Worm (Caenorhabditis elegans) whole organism, dauer: Measurements from ENCODE around the gene nas-18.
"Not testable (repeated sequence)": the region's sequence is repeated elsewhere in the genome, so short reads cannot be mapped to it uniquely, and the experiment has no call there.

Experiments used
- unc-62 ChIP-seq: sonication (generic microtip); optimal IDR thresholded peaks from 2 replicates; lab custom pipeline; 2017; ENCODE audit warnings: missing biosample characterization, missing genetic modification reagents, missing genetic modification characterization

The nas-18 gene

ce11 chrV:11396134-11396533 is at the start of gene nas-18:
Gene nas-18, plus strand, starts transcription at chrV:11396434.
- not testable (repeated sequence) for TF ChIP-seq unc-62 (GFP tag; lab: Kevin White, UChicago)

DNA sequence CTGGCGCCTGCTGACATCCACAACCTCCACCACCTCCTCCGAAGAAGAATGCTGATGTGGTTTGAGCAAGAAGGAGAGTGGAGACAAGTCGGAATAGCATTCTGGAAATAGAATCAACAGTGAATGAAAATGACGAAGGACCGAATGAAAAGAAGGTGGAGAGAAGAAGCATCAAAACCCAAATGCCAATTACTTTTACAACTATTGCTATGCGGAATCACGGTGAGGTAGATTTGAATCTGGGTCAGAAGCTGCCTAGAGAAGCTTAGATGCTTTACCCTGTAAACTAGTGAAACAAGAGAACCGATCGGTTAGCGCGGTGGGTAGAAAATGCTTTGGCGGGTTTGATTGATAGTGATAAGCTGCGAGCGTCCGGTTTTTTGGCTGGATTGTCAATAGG is 49.3 kb upstream of the nas-18 start, which contains the start of gene grl-7:
grl-7 (minus strand) TSS at position 101 of the 400 bp plus-strand sequence.
- no peak for TF ChIP-seq unc-62 (GFP tag; lab: Kevin White, UChicago)

- no peak for TF ChIP-seq unc-62 (GFP tag; lab: Kevin White, UChicago)
These were observed 45.0 kb upstream of the nas-18 start for ce11 chrV:11351263-11351662.

DNA sequence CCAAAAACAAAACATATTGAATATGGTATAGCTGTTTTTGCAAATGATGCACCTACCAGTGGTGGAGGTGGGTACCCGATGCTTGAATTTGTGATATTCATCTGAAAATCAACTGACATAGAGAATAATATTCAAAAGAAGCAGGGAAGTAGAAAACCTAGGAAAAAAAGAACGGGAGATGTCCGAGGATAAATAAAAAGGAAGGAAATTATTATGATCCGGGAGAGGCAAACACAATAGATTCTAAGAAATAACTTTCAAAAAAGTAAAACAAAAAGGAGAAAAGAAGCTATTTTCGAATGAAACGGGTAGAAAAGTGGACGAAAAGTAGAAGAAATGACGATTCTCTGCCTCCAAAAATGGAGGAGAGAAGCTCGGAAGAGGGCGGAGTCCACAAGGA is 43.3 kb upstream of the nas-18 start, which contains the start of gene npr-25:
npr-25 (minus strand) TSS at position 101 of the 400 bp plus-strand sequence.
- TF ChIP-seq unc-62 (GFP tag; lab: Kevin White, UChicago), result no peak

DNA sequence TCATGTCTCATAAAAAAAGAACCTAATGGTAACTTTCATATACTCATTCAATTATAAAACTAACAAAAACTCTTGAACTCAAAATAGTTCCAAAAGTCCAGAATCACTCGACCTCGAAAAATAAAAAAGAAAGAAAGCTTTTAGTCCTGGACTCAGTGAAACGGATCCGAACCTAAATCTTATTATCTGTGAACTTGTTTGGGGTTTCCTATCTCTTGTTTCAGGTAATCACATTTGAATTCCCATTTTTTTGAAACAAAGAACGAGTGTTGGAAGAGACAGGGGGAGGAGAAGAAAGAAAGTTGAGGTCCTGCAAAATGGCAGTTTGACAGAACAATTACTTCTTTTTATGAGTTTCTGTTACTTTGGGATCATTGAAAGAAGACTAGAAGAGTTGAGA is 42.0 kb upstream of the nas-18 start:
- no peak for TF ChIP-seq unc-62 (GFP tag; lab: Kevin White, UChicago)

DNA sequence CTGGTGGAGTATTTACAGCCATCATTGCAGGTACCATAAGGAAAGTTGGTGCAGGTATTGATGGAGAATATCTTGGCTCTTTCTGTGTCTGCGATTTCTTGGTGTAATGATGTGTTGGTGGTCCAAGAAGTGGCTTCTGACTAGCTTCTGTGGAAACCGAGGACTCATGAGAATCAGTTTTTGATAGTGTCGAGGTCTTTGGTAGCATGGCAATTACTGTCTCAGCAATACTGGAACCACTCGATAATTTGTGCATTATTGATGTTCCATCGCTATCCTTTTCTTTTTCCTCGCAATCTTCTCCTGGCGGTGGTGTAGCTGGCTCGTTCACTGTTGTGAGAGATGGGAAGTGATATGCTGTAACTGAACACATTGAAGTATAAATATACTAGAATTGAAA is 32.7 kb upstream of the nas-18 start:
- TF ChIP-seq unc-62 (GFP tag; lab: Kevin White, UChicago), result no peak

- no peak for TF ChIP-seq unc-62 (GFP tag; lab: Kevin White, UChicago)
These were observed 30.1 kb upstream of the nas-18 start, which contains the start of gene dop-5 for ce11 chrV:11366129-11366528. Gene dop-5, minus strand, starts transcription at chrV:11366229.

DNA sequence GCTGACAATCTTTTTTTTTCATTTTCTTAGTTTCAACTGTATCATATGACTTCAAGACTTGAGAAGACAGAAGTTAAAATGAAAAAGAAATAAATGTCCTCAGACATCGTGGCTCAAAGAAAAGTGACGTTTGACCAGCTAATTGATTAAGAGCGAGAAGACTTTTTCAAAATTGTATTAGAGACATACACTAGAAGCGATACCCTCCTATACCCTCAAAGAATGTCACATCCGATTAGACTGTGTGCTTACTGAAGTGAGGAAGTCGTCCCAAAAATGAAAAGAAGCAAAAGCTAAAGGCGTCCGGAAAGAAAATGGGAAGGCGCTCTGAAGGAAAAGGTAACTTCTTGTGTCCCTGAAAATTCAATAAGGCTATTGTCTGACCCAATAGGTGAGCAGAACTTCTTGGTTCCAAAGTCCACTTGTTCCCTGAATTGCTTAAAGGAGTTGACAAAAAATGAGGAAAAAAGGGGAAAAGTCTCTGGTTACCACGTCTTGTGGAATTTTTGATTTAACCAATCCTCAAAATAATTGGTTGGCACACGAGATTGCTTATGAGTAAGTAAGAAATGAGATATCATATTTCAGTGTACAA is 23.9 kb upstream of the nas-18 start:
- no peak for TF ChIP-seq unc-62 (GFP tag; lab: Kevin White, UChicago)

DNA sequence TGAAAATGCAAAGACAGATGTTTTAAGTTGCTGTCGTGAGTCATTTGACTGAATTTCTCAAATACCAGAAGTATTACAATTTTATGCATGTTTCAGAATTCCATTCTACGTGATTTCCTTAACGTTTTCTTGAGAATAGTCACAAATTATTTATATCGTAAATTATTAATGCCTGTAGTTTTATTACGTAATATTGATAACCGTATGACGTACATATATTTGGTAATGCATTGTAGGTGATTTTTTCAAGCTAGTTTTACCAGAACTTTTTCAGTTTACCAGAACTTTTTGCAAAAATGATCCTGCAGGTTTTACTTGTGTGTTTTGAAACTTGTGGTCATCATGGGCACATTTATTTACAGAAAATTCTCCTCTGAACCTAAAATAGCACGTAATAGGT is 22.3 kb upstream of the nas-18 start:
- TF ChIP-seq unc-62 (GFP tag; lab: Kevin White, UChicago), result no peak

DNA sequence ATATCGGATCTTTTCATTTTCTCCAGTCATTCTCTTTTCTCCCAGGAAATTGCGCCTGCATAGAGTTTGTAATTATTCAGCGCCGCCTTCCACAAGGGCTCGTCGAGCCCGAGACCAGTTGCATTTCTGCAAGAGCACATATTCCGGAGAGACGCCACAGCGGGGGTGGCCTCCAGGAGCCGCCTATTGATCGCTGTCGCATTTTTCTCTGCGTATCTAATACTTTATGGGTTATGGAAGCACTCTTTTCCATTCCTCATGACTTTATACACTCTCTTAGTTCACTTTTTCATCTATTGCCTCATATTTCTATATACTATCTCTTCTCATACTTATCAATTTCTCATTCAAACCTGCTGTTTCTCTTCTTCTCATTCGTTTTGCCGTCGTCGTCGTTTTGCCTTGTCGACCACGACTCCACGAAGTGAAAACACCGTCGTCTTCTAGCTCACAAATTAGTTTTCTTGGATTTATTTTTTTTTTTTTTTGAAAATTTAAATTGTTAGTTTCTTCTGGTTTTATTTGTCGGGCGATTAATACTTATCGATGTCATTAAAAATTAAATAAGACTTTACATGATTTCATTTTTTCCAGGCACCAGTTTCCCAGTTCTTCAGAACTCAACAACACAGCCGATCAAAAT is 21.0 kb upstream of the nas-18 start, which contains the start of gene cnb-1:
cnb-1 (plus strand) TSS at position 593 of the 643 bp plus-strand sequence.
- no peak for TF ChIP-seq unc-62 (GFP tag; lab: Kevin White, UChicago)

- no peak for TF ChIP-seq unc-62 (GFP tag; lab: Kevin White, UChicago)
These were observed 16.9 kb upstream of the nas-18 start for ce11 chrV:11379341-11379740.

ce11 chrV:11380571-11380970 is 15.7 kb upstream of the nas-18 start:
- no peak for TF ChIP-seq unc-62 (GFP tag; lab: Kevin White, UChicago)

ce11 chrV:11383032-11383431 is 13.2 kb upstream of the nas-18 start, which contains the start of gene F55C10.5:
Gene F55C10.5, plus strand, starts transcription at chrV:11383105.
- no peak for TF ChIP-seq unc-62 (GFP tag; lab: Kevin White, UChicago)

- TF ChIP-seq unc-62 (GFP tag; lab: Kevin White, UChicago), result no peak
These were observed 11.2 kb upstream of the nas-18 start, which contains the start of gene col-154 for ce11 chrV:11385060-11385459. Gene col-154, plus strand, starts transcription at chrV:11385360.

- no peak for TF ChIP-seq unc-62 (GFP tag; lab: Kevin White, UChicago)
These were observed 9.8 kb upstream of the nas-18 start, which contains the start of gene F55C10.4 for ce11 chrV:11386428-11386827. Gene F55C10.4, plus strand, starts transcription at chrV:11386728.

DNA sequence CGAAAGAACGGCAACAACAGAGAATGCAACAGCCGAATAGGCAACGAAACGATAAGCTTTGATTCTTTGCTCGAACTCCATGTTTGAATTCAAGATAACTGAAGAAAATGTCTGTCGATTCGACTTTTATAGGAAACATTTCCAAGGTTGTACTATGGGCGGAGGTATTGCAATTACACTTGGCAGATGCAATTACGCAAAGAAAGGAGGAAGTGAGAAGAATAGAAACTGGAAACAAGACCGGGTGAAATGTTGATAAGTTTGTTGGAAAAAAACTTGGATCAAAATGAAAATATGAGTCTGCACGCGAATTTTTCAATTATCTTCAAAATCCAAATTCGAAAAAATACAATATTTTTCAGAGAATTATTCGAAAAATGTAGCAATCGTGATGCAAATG is 6.5 kb upstream of the nas-18 start, which contains the start of gene col-155:
col-155 (minus strand) TSS at position 101 of the 400 bp plus-strand sequence.
- no peak for TF ChIP-seq unc-62 (GFP tag; lab: Kevin White, UChicago)
